Worm (Caenorhabditis elegans) whole organism, late embryonic: ENCODE data around the gene mcu-1.

ENCODE experiments used
- C08G9.2 ChIP-seq: sonication (generic microtip); optimal IDR thresholded peaks from 2 replicates; lab custom pipeline; 2016; ENCODE audit warnings: mild to moderate bottlenecking, missing genetic modification characterization, moderate library complexity, missing compliant biosample characterization
- K02D7.2 ChIP-seq: sonication (generic microtip); optimal IDR thresholded peaks from 2 replicates; lab custom pipeline; 2017; ENCODE audit warnings: mild to moderate bottlenecking, missing genetic modification characterization, missing compliant biosample characterization
- ahr-1 ChIP-seq: sonication (generic microtip); optimal IDR thresholded peaks from 2 replicates; lab custom pipeline; 2016; ENCODE audit warnings: missing genetic modification characterization, missing compliant biosample characterization
- ama-1 ChIP-seq: fragments of 150-350 bp; optimal IDR thresholded peaks from 2 replicates; lab custom pipeline; 2014
- ceh-19 ChIP-seq: fragments of 200-800 bp; sonication (Bioruptor generic); optimal IDR thresholded peaks from 2 replicates; lab custom pipeline; 2018; ENCODE audit warnings: mild to moderate bottlenecking, missing genetic modification characterization, missing compliant biosample characterization
- ceh-2 ChIP-seq: sonication (generic microtip); optimal IDR thresholded peaks from 2 replicates; lab custom pipeline; 2016; ENCODE audit warnings: missing genotype, missing genetic modification characterization, missing compliant biosample characterization
- ceh-24 ChIP-seq: sonication (generic microtip); optimal IDR thresholded peaks from 2 replicates; lab custom pipeline; 2016; ENCODE audit warnings: mild to moderate bottlenecking, missing genetic modification characterization, missing compliant biosample characterization
- ceh-31 ChIP-seq: sonication (generic microtip); optimal IDR thresholded peaks from 2 replicates; lab custom pipeline; 2016; ENCODE audit warnings: missing genetic modification characterization, missing compliant biosample characterization
- ceh-45 ChIP-seq: fragments of 200-800 bp; sonication (Bioruptor generic); IDR thresholded peaks from 2 replicates; pipeline ENCODE4 v1.3.6; 2022; ENCODE audit warnings: missing genetic modification reagents, missing genetic modification characterization, missing compliant biosample characterization
- ceh-48 ChIP-seq: sonication (generic microtip); optimal IDR thresholded peaks from 2 replicates; lab custom pipeline; 2016; ENCODE audit warnings: missing genetic modification characterization, inconsistent platforms, missing compliant biosample characterization
- ceh-6 ChIP-seq: fragments of 200-800 bp; sonication (Bioruptor generic); optimal IDR thresholded peaks from 2 replicates; lab custom pipeline; 2018; ENCODE audit warnings: mild to moderate bottlenecking, missing genetic modification characterization, missing compliant biosample characterization
- ceh-9 ChIP-seq: sonication (generic microtip); optimal IDR thresholded peaks from 2 replicates; lab custom pipeline; 2016; ENCODE audit warnings: mild to moderate bottlenecking, missing genetic modification characterization, inconsistent platforms, missing compliant biosample characterization
- elt-2 ChIP-seq: sonication (generic microtip); optimal IDR thresholded peaks from 2 replicates; lab custom pipeline; 2016; ENCODE audit warnings: missing genetic modification reagents, missing genetic modification characterization, missing compliant biosample characterization
- ets-4 ChIP-seq: sonication (generic microtip); optimal IDR thresholded peaks from 2 replicates; lab custom pipeline; 2016; ENCODE audit warnings: missing genetic modification characterization, missing compliant biosample characterization
- fkh-10 ChIP-seq: fragments of 150-350 bp; optimal IDR thresholded peaks from 2 replicates; lab custom pipeline; 2014; ENCODE audit warnings: missing biosample characterization, missing genetic modification reagents, missing genetic modification characterization
- gmeb-2 ChIP-seq: sonication (generic microtip); optimal IDR thresholded peaks from 2 replicates; lab custom pipeline; 2016; ENCODE audit warnings: missing genetic modification characterization, inconsistent platforms, missing compliant biosample characterization
- hlh-13 ChIP-seq: fragments of 200-800 bp; sonication (Bioruptor generic); optimal IDR thresholded peaks from 2 replicates; lab custom pipeline; 2018; ENCODE audit warnings: mild to moderate bottlenecking, missing genetic modification characterization, missing compliant biosample characterization
- hlh-30 ChIP-seq: sonication (generic microtip); optimal IDR thresholded peaks from 2 replicates; lab custom pipeline; 2017; ENCODE audit warnings: antibody characterized with exemption, missing genetic modification characterization, missing compliant biosample characterization; ENCODE audit not compliant: insufficient read depth
- hlh-6 ChIP-seq: sonication (generic microtip); optimal IDR thresholded peaks from 2 replicates; lab custom pipeline; 2016; ENCODE audit warnings: missing genotype, missing genetic modification characterization, missing compliant biosample characterization
- hlh-8 ChIP-seq: sonication (generic microtip); optimal IDR thresholded peaks from 2 replicates; lab custom pipeline; 2016; ENCODE audit warnings: missing genotype, missing genetic modification characterization, missing compliant biosample characterization
- lim-6 ChIP-seq: sonication (generic microtip); optimal IDR thresholded peaks from 2 replicates; lab custom pipeline; 2016; ENCODE audit warnings: missing genetic modification characterization, missing compliant biosample characterization
- madf-2 ChIP-seq: sonication (generic microtip); optimal IDR thresholded peaks from 2 replicates; lab custom pipeline; 2017; ENCODE audit warnings: missing genetic modification characterization, missing compliant biosample characterization
- mec-3 ChIP-seq: sonication (generic microtip); optimal IDR thresholded peaks from 2 replicates; lab custom pipeline; 2016; ENCODE audit warnings: borderline replicate concordance, missing genetic modification characterization, missing compliant biosample characterization
- nfya-1 ChIP-seq: sonication (generic microtip); optimal IDR thresholded peaks from 2 replicates; lab custom pipeline; 2017; ENCODE audit warnings: missing genetic modification characterization, mild to moderate bottlenecking, missing compliant biosample characterization, antibody characterized with exemption, moderate library complexity
- nhr-232 ChIP-seq: sonication (generic microtip); optimal IDR thresholded peaks from 2 replicates; lab custom pipeline; 2016; ENCODE audit warnings: missing genetic modification characterization, missing compliant biosample characterization
- pat-9 ChIP-seq: fragments of 200-800 bp; sonication (Bioruptor generic); optimal IDR thresholded peaks from 2 replicates; lab custom pipeline; 2018; ENCODE audit warnings: mild to moderate bottlenecking, missing genetic modification characterization, moderate library complexity, missing compliant biosample characterization
- pax-1 ChIP-seq: fragments of 150-350 bp; optimal IDR thresholded peaks from 2 replicates; lab custom pipeline; 2014; ENCODE audit warnings: missing biosample characterization, missing genetic modification characterization
- pha-2 ChIP-seq: sonication (generic microtip); optimal IDR thresholded peaks from 2 replicates; lab custom pipeline; 2017; ENCODE audit warnings: mild to moderate bottlenecking, missing genetic modification characterization, missing compliant biosample characterization
- pha-4 ChIP-seq: fragments of 150-350 bp; optimal IDR thresholded peaks from 2 replicates; lab custom pipeline; 2018; ENCODE audit warnings: missing biosample characterization, missing genetic modification reagents, missing genetic modification characterization
- pqm-1 ChIP-seq: sonication (generic microtip); optimal IDR thresholded peaks from 2 replicates; lab custom pipeline; 2016; ENCODE audit warnings: missing genetic modification characterization, missing compliant biosample characterization
- sdc-2 ChIP-seq: sonication (generic microtip); optimal IDR thresholded peaks from 2 replicates; lab custom pipeline; 2016; ENCODE audit warnings: missing genotype, missing genetic modification characterization, missing compliant biosample characterization
- sox-2 ChIP-seq: fragments of 200-800 bp; sonication (Bioruptor generic); IDR thresholded peaks from 2 replicates; pipeline ENCODE4 v1.3.6; 2022; ENCODE audit warnings: missing genetic modification reagents, missing genetic modification characterization, missing compliant biosample characterization
- syd-9 ChIP-seq: sonication (generic microtip); optimal IDR thresholded peaks from 2 replicates; lab custom pipeline; 2016; ENCODE audit warnings: mild to moderate bottlenecking, missing genetic modification characterization, moderate library complexity, missing compliant biosample characterization
- tbx-2 ChIP-seq: sonication (generic microtip); optimal IDR thresholded peaks from 2 replicates; lab custom pipeline; 2016; ENCODE audit warnings: missing genetic modification characterization, missing compliant biosample characterization
- tbx-7 ChIP-seq: sonication (generic microtip); optimal IDR thresholded peaks from 2 replicates; lab custom pipeline; 2016; ENCODE audit warnings: missing genotype, missing genetic modification characterization, missing compliant biosample characterization
- ttx-3 ChIP-seq: sonication (generic microtip); optimal IDR thresholded peaks from 2 replicates; lab custom pipeline; 2016; ENCODE audit warnings: missing genetic modification reagents, missing genetic modification characterization, missing compliant biosample characterization
- unc-3 ChIP-seq, 2 experiments: fragments of 200-800 bp in 1 of 2; sonication (Bioruptor generic) in 1 of 2; sonication (generic microtip) in 1 of 2; conservative IDR thresholded peaks in 1 of 2; optimal IDR thresholded peaks in 1 of 2; 2 replicates each; pipeline versions ENCODE4 v1.3.6 to Lab custom; 2016 to 2022; ENCODE audit warnings: missing compliant biosample characterization in 2 of 2, missing genetic modification characterization in 2 of 2, missing genetic modification reagents in 1 of 2
- unc-55 ChIP-seq: sonication (generic microtip); optimal IDR thresholded peaks from 2 replicates; lab custom pipeline; 2017; ENCODE audit warnings: missing biosample characterization, missing genetic modification reagents, missing genetic modification characterization

mcu-1 gene

ce11 chrIV:5949964-5950363 is 10.9 kb upstream of the mcu-1 start:
- TF ChIP-seq K02D7.2 (no peak), tbx-2 (tag; lab: Kevin White, UChicago) (no peak), hlh-13 (GFP tag; lab: Kevin White, UChicago) (no peak), C08G9.2 (tag; lab: Kevin White, UChicago) (no peak), unc-3 (GFP tag; conservative IDR thresholded peaks at IDR 0.05; lab: Robert Waterston, UW) (no peak), unc-3 (tag; optimal IDR thresholded peaks at IDR 0.05; lab: Kevin White, UChicago) (no peak), ceh-2 (tag; lab: Kevin White, UChicago) (no peak), pha-2 (no peak), hlh-30 (tag; lab: Kevin White, UChicago) (no peak)

DNA sequence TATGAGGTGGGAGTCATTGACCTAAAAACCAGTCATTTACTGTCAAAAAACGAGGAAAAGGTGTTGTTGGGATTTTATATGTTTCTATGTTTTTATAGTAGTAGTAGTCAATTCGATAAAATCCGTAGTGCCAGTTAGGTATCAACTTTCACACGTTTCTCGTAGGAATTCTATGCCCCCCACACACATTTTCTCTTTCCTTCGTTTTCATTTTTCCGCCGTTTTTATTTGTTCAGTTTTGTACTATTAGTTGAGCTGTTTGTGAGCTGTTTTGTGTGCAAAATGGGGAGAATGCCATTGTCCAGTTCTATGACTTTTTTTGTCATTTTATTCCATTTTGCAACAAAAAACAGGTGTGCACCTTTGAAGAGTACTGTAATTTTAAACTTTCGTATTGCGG is 9.7 kb upstream of the mcu-1 start:
- no peak for TF ChIP-seq unc-55 (GFP tag; lab: Kevin White, UChicago)

- TF ChIP-seq ttx-3 (tag; lab: Kevin White, UChicago) (no peak), unc-55 (GFP tag; lab: Kevin White, UChicago) (peak; percentile 70), nfya-1 (tag; lab: Kevin White, UChicago) (peak; percentile 24), sox-2 (no peak)
Measured at ce11 chrIV:5947555-5948151, 8.6 kb upstream of the mcu-1 start, which contains the start of gene rps-25. Gene rps-25, minus strand, starts transcription at chrIV:5947605.

DNA sequence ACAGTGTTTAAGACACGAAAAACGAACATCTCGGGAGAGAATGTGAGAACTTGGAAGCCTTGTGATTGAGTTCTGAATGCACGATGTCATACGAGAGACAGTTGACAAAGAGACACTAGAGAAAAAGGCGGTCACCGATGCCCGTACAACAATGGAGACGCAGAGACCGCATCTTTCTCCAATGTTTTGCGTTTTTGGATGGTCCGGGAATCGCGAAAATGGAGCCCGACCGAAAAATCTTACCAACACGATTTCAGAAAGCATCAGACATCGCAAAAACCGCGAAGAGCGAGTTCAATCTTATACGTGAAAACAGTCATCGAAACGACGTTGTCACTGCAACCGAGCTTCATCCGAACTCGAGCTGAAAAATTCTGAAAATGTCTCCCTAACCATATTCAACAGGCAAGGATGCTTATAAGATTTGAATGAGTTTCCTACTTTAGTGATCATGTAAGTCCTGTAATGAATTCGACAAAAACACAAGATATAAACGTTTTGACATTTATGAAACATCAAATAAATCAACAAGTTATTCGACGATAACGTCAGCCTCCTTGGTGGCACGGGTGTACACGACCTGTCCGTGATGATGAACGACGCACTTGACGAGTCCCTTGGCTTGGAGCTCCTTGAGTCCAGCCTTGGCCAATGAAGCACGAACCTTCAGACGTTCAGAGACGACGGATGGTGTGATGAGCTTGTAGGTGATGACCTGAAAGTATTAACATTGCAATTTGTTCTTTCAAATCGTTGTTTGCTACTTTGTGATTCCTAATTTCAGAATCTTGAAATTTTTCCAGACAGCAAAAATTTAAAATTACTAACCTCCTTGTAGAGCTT is 7.8 kb upstream of the mcu-1 start, which contains the start of gene inx-7:
Gene inx-7 (minus strand): TSS at position 37 of the 843 bp plus-strand sequence.
- no peak for TF ChIP-seq sox-2
- TF ChIP-seq ceh-31, result no peak
- no peak for TF ChIP-seq pat-9
- TF ChIP-seq madf-2 (tag; lab: Kevin White, UChicago), result no peak
- no peak for TF ChIP-seq nfya-1 (tag; lab: Kevin White, UChicago)
- no peak for TF ChIP-seq ceh-19
- no peak for TF ChIP-seq gmeb-2 (tag; lab: Kevin White, UChicago)
- TF ChIP-seq ahr-1 (tag; lab: Kevin White, UChicago), result no peak
- TF ChIP-seq K02D7.2, result no peak
- TF ChIP-seq pqm-1 (tag; lab: Kevin White, UChicago), result no peak
- no peak for TF ChIP-seq lim-6
- TF ChIP-seq tbx-2 (tag; lab: Kevin White, UChicago), result no peak
- TF ChIP-seq ceh-6 (GFP tag; lab: Kevin White, UChicago), result no peak
- TF ChIP-seq hlh-8, result no peak
- TF ChIP-seq tbx-7 (tag; lab: Kevin White, UChicago), result no peak
- TF ChIP-seq ama-1 (lab: Kevin White, UChicago), result no peak
- TF ChIP-seq ets-4, result no peak
- TF ChIP-seq syd-9 (tag; lab: Kevin White, UChicago), result no peak

ce11 chrIV:5945455-5945854 is 6.4 kb upstream of the mcu-1 start:
- no peak for TF ChIP-seq ceh-48
- TF ChIP-seq pha-4 (tag; lab: Kevin White, UChicago), result no peak
- TF ChIP-seq ceh-45 (GFP tag; lab: Robert Waterston, UW), result no peak
- TF ChIP-seq ceh-6 (GFP tag; lab: Kevin White, UChicago), result no peak
- TF ChIP-seq K02D7.2, result no peak

- TF ChIP-seq ceh-9 (tag; lab: Kevin White, UChicago) (no peak), nhr-232 (tag; lab: Kevin White, UChicago) (no peak), fkh-10 (GFP tag; lab: Kevin White, UChicago) (no peak), hlh-6 (tag; lab: Kevin White, UChicago) (no peak), pqm-1 (tag; lab: Kevin White, UChicago) (no peak), madf-2 (tag; lab: Kevin White, UChicago) (no peak), ceh-48 (no peak), elt-2 (tag; lab: Kevin White, UChicago) (no peak), ceh-2 (tag; lab: Kevin White, UChicago) (no peak), sdc-2 (no peak), ahr-1 (tag; lab: Kevin White, UChicago) (no peak), pax-1 (tag; lab: Kevin White, UChicago) (no peak), mec-3 (tag; lab: Kevin White, UChicago) (no peak), ceh-24 (tag; lab: Kevin White, UChicago) (no peak)
- TF ChIP-seq, all 69 proteins: peak for 0
Measured at ce11 chrIV:5944172-5944571, 5.1 kb upstream of the mcu-1 start.
